Worm (Caenorhabditis elegans) whole organism, L3 larva: ENCODE data around the gene F42G4.2.

ENCODE experiments used
- skn-1 ChIP-seq: fragments of 150-350 bp; optimal IDR thresholded peaks from 2 replicates; lab custom pipeline; 2014; ENCODE audit warnings: missing biosample characterization, missing genetic modification characterization
- zag-1 ChIP-seq: fragments of 150-350 bp; optimal IDR thresholded peaks from 2 replicates; lab custom pipeline; 2014; ENCODE audit warnings: missing biosample characterization, missing genetic modification characterization

DNA sequence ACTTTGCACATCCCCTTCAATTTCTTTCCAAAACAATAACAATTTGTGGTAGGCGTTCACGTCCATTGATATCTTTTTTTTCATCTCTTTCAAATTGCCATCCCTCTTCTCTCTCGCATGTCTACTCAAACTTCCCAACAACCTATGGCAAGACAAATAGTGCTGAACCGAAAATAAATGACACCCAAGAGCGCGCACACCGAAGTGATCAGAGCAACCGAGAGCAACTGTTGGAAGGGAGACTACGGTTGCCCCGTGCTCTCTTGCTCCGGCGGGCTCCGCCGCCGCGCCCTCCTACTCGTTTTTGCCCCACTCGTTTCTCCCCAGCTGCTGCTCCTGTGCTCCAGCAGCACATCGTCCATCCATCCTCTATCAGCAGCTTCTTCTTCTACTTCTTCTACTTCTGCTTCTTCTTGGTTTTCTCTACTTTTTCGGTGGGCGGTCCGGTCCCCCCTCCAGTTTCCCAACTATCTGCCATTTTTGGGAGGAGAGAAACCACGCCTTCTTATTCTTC lies 19.1 kb downstream of the F42G4.2 start:
- no peak for TF ChIP-seq zag-1
- no peak for TF ChIP-seq skn-1
